Fruit fly (Drosophila melanogaster) whole organism, adult: ENCODE results near the gene rha.

ENCODE experiments used
- CG11617 ChIP-seq: fragments of 200-800 bp; sonication (Bioruptor generic); optimal IDR thresholded peaks from 2 replicates; lab custom pipeline; 2017; ENCODE audit warnings: mild to moderate bottlenecking, missing biosample characterization, missing genetic modification reagents, missing genetic modification characterization
- CG12768 ChIP-seq: fragments of 200-800 bp; sonication (Bioruptor generic); optimal IDR thresholded peaks from 2 replicates; lab custom pipeline; 2017; ENCODE audit warnings: missing biosample characterization, missing genetic modification characterization, mild to moderate bottlenecking, moderate library complexity, missing genetic modification reagents
- CG14711 ChIP-seq: fragments of 200-800 bp; sonication (Bioruptor generic); optimal IDR thresholded peaks from 2 replicates; lab custom pipeline; 2018; ENCODE audit warnings: missing biosample characterization, mild to moderate bottlenecking, missing genetic modification characterization, moderate library complexity
- CG1620 ChIP-seq: fragments of 200-800 bp; sonication (Bioruptor generic); optimal IDR thresholded peaks from 2 replicates; lab custom pipeline; 2016; ENCODE audit warnings: missing biosample characterization, missing genetic modification characterization
- CG33017 ChIP-seq: fragments of 200-800 bp; sonication (Bioruptor generic); optimal IDR thresholded peaks from 2 replicates; lab custom pipeline; 2018; ENCODE audit warnings: missing biosample characterization, mild to moderate bottlenecking, missing genetic modification characterization, moderate library complexity
- CG5204 ChIP-seq: fragments of 200-800 bp; sonication (Bioruptor generic); optimal IDR thresholded peaks from 2 replicates; lab custom pipeline; 2016; ENCODE audit warnings: missing biosample characterization, missing genetic modification characterization
- CG7045 ChIP-seq: fragments of 200-800 bp; sonication (Bioruptor generic); optimal IDR thresholded peaks from 2 replicates; lab custom pipeline; 2017; ENCODE audit warnings: missing biosample characterization, mild to moderate bottlenecking, missing genetic modification characterization
- CG7101 ChIP-seq: fragments of 200-800 bp; sonication (Bioruptor generic); optimal IDR thresholded peaks from 2 replicates; lab custom pipeline; 2018; ENCODE audit warnings: missing biosample characterization, mild to moderate bottlenecking, missing genetic modification characterization, moderate library complexity
- Clk ChIP-seq: fragments of 200-800 bp; sonication (Bioruptor generic); optimal IDR thresholded peaks from 2 replicates; lab custom pipeline; 2017; ENCODE audit warnings: missing biosample characterization, missing genetic modification characterization
- Crg-1 ChIP-seq: fragments of 200-800 bp; sonication (Bioruptor generic); optimal IDR thresholded peaks from 2 replicates; lab custom pipeline; 2016; ENCODE audit warnings: missing biosample characterization, missing genetic modification characterization
- Hr96 ChIP-seq: fragments of 200-800 bp; sonication (Bioruptor generic); optimal IDR thresholded peaks from 2 replicates; lab custom pipeline; 2016; ENCODE audit warnings: missing biosample characterization, missing genetic modification characterization
- Mnt ChIP-seq: fragments of 200-800 bp; sonication (Bioruptor generic); optimal IDR thresholded peaks from 2 replicates; lab custom pipeline; 2016; ENCODE audit warnings: missing biosample characterization, mild to moderate bottlenecking, missing genetic modification characterization
- bab1 ChIP-seq: fragments of 200-800 bp; sonication (Bioruptor generic); optimal IDR thresholded peaks from 3 replicates; lab custom pipeline; 2019; ENCODE audit warnings: missing biosample characterization, mild to moderate bottlenecking, missing genetic modification characterization, moderate library complexity
- cic ChIP-seq: fragments of 200-800 bp; sonication (Bioruptor generic); optimal IDR thresholded peaks from 2 replicates; lab custom pipeline; 2017; ENCODE audit warnings: missing biosample characterization, mild to moderate bottlenecking, missing genetic modification characterization, moderate library complexity
- cnc ChIP-seq, 2 experiments: fragments of >200 bp; optimal IDR thresholded peaks; 2 replicates each; lab custom pipeline; 2017
- kay ChIP-seq: fragments of 200-800 bp; sonication (Bioruptor generic); peaks from one replicate; lab custom pipeline; 2016; ENCODE audit warnings: missing biosample characterization, missing genetic modification characterization, borderline replicate concordance
- ovo ChIP-seq: fragments of 200-800 bp; sonication (Bioruptor generic); optimal IDR thresholded peaks from 2 replicates; lab custom pipeline; 2016; ENCODE audit warnings: missing biosample characterization, missing genetic modification characterization
- pad ChIP-seq: fragments of 200-800 bp; sonication (Bioruptor generic); optimal IDR thresholded peaks from 3 replicates; lab custom pipeline; 2017; ENCODE audit warnings: missing biosample characterization, missing genetic modification characterization, mild to moderate bottlenecking, moderate library complexity, missing genetic modification reagents
- tj ChIP-seq: fragments of 200-800 bp; sonication (Bioruptor generic); optimal IDR thresholded peaks from 3 replicates; lab custom pipeline; 2017; ENCODE audit warnings: missing biosample characterization, mild to moderate bottlenecking, missing genetic modification characterization, moderate library complexity
- toe ChIP-seq: fragments of 200-800 bp; sonication (Bioruptor generic); optimal IDR thresholded peaks from 2 replicates; lab custom pipeline; 2016; ENCODE audit warnings: missing biosample characterization, missing genetic modification characterization

Gene rha

dm6 chr3R:25329079-25329478, 11.0 kb upstream of the rha start, which contains the start of gene CHKov1:
Gene CHKov1 (minus strand): TSS chr3R:25329316.
- TF ChIP-seq ovo (GFP tag; lab: Kevin White, UChicago), result no peak
- no peak for TF ChIP-seq tj
- no peak for TF ChIP-seq bab1 (GFP tag; lab: Kevin White, UChicago)
- no peak for TF ChIP-seq Hr96 (GFP tag; lab: Kevin White, UChicago)
- peak; percentile 21 for TF ChIP-seq CG12768
- peak; percentile 13 for TF ChIP-seq CG11617 (GFP tag; lab: Kevin White, UChicago)
- no peak for TF ChIP-seq CG14711 (tag; lab: Kevin White, UChicago)
- no peak for TF ChIP-seq CG5204 (GFP tag; lab: Kevin White, UChicago)
- TF ChIP-seq kay, result no peak
- TF ChIP-seq toe (GFP tag; lab: Kevin White, UChicago), result no peak
- no peak for TF ChIP-seq CG7101 (tag; lab: Kevin White, UChicago)
- no peak for TF ChIP-seq cnc (optimal IDR thresholded peaks at IDR 0.05; lab: Kevin White, UChicago)
- TF ChIP-seq Crg-1, result no peak
- peak; percentile 43 for TF ChIP-seq CG33017 (tag; lab: Kevin White, UChicago)
- peak; percentile 1 for TF ChIP-seq cic (GFP tag; lab: Kevin White, UChicago)

dm6 chr3R:25331103-25331502, 8.9 kb upstream of the rha start, which contains the start of gene CHKov2:
Gene CHKov2 (minus strand): TSS chr3R:25331203.
- TF ChIP-seq cic (GFP tag; lab: Kevin White, UChicago), result peak; percentile 5
- TF ChIP-seq Mnt, result no peak
- TF ChIP-seq CG1620 (GFP tag; lab: Kevin White, UChicago), result no peak
- no peak for TF ChIP-seq kay
- no peak for TF ChIP-seq toe (GFP tag; lab: Kevin White, UChicago)
- TF ChIP-seq Clk, result no peak

dm6 chr3R:25335065-25335464, 5.0 kb upstream of the rha start, which contains the start of the genes CG10669 and CG11902:
Gene CG10669 (minus strand): TSS chr3R:25335243.
Gene CG11902 (plus strand): TSS chr3R:25335257.
- TF ChIP-seq Mnt (peak; percentile 12), bab1 (GFP tag; lab: Kevin White, UChicago) (peak; percentile 67), CG1620 (GFP tag; lab: Kevin White, UChicago) (no peak)

- TF ChIP-seq tj (peak; percentile 43), Mnt (no peak)
Observed at dm6 chr3R:25346899-25347298, 6.8 kb downstream of the rha start, which contains the start of gene tobi. Gene tobi (minus strand): TSS chr3R:25346921.

dm6 chr3R:25357985-25358384, 17.9 kb downstream of the rha start, which contains the start of gene ND-49L:
Gene ND-49L (plus strand): TSS chr3R:25358285.
- TF ChIP-seq ovo (GFP tag; lab: Kevin White, UChicago) (no peak), Clk (no peak), CG7101 (tag; lab: Kevin White, UChicago) (no peak), cic (GFP tag; lab: Kevin White, UChicago) (no peak), CG33017 (tag; lab: Kevin White, UChicago) (no peak)

- TF ChIP-seq CG14711 (tag; lab: Kevin White, UChicago) (no peak), tj (no peak), CG12768 (no peak), CG7101 (tag; lab: Kevin White, UChicago) (no peak), Clk (no peak), cnc (optimal IDR thresholded peaks at IDR 0.05; lab: Kevin White, UChicago) (no peak), CG11617 (GFP tag; lab: Kevin White, UChicago) (no peak), pad (GFP tag; lab: Kevin White, UChicago) (no peak), toe (GFP tag; lab: Kevin White, UChicago) (no peak), cic (GFP tag; lab: Kevin White, UChicago) (no peak), CG33017 (tag; lab: Kevin White, UChicago) (no peak), CG7045 (GFP tag; lab: Kevin White, UChicago) (no peak), ovo (GFP tag; lab: Kevin White, UChicago) (no peak)
Observed at dm6 chr3R:25382681-25383080, 42.6 kb downstream of the rha start, which contains the start of gene alrm. Gene alrm (minus strand): TSS chr3R:25382781.

dm6 chr3R:25383400-25383799, 43.3 kb downstream of the rha start, which contains the start of gene CG31437:
Gene CG31437 (plus strand): TSS chr3R:25383700.
- TF ChIP-seq CG5204 (GFP tag; lab: Kevin White, UChicago), result no peak
- TF ChIP-seq CG1620 (GFP tag; lab: Kevin White, UChicago), result no peak
- no peak for TF ChIP-seq Mnt
- no peak for TF ChIP-seq CG7045 (GFP tag; lab: Kevin White, UChicago)
- TF ChIP-seq pad (GFP tag; lab: Kevin White, UChicago), result no peak
- TF ChIP-seq bab1 (GFP tag; lab: Kevin White, UChicago), result no peak
- TF ChIP-seq Crg-1, result no peak
- TF ChIP-seq toe (GFP tag; lab: Kevin White, UChicago), result no peak
- TF ChIP-seq tj, result no peak
- TF ChIP-seq Clk, result no peak
- no peak for TF ChIP-seq ovo (GFP tag; lab: Kevin White, UChicago)
- TF ChIP-seq CG12768, result no peak
- TF ChIP-seq CG33017 (tag; lab: Kevin White, UChicago), result no peak
- no peak for TF ChIP-seq kay
- TF ChIP-seq cic (GFP tag; lab: Kevin White, UChicago), result no peak
